Fruit fly (Drosophila melanogaster) whole organism, pupa: ENCODE measurements around the gene jumu.
"Not testable (repeated sequence)": the region's sequence is repeated elsewhere in the genome, so short reads cannot be mapped to it uniquely, and the experiment has no call there.

Source experiments
- CG10348 ChIP-seq: fragments of 200-800 bp; sonication (Bioruptor generic); IDR thresholded peaks from 2 replicates; pipeline ENCODE4 v1.3.6; 2022; ENCODE audit warnings: missing biosample characterization, missing genetic modification characterization
- CG12605 ChIP-seq: fragments of 200-800 bp; sonication (Bioruptor generic); IDR thresholded peaks from 2 replicates; pipeline ENCODE4 v1.3.6; 2022; ENCODE audit warnings: missing biosample characterization, missing genetic modification characterization
- CG13204 ChIP-seq: fragments of 200-800 bp; sonication (Bioruptor generic); optimal IDR thresholded peaks from 2 replicates; lab custom pipeline; 2018; ENCODE audit warnings: missing biosample characterization, mild to moderate bottlenecking, missing genetic modification characterization, moderate library complexity
- CG14655 ChIP-seq: fragments of 200-800 bp; sonication (Bioruptor generic); optimal IDR thresholded peaks from 3 replicates; lab custom pipeline; 2017; ENCODE audit warnings: mild to moderate bottlenecking, missing biosample characterization, missing genetic modification reagents, missing genetic modification characterization
- CG15710 ChIP-seq: fragments of 200-800 bp; sonication (Bioruptor generic); optimal IDR thresholded peaks from 2 replicates; lab custom pipeline; 2018; ENCODE audit warnings: missing biosample characterization, mild to moderate bottlenecking, missing genetic modification characterization, moderate library complexity
- CG17806 ChIP-seq: fragments of 200-800 bp; sonication (Bioruptor generic); optimal IDR thresholded peaks from 2 replicates; lab custom pipeline; 2018; ENCODE audit warnings: missing biosample characterization, mild to moderate bottlenecking, missing genetic modification characterization, moderate library complexity
- CG32121 ChIP-seq: fragments of 200-800 bp; sonication (Bioruptor generic); IDR thresholded peaks from 2 replicates; pipeline ENCODE4 v1.3.6; 2022; ENCODE audit warnings: missing biosample characterization, missing genetic modification characterization
- CG34367 ChIP-seq: fragments of 200-800 bp; sonication (Bioruptor generic); optimal IDR thresholded peaks from 2 replicates; lab custom pipeline; 2018; ENCODE audit warnings: missing biosample characterization, mild to moderate bottlenecking, missing genetic modification characterization
- CG4496 ChIP-seq: fragments of 200-800 bp; sonication (Bioruptor generic); IDR thresholded peaks from 3 replicates; pipeline ENCODE4 v1.3.6; 2022; ENCODE audit warnings: missing biosample characterization, missing genetic modification characterization
- CG8159 ChIP-seq: fragments of 200-800 bp; sonication (Bioruptor generic); optimal IDR thresholded peaks from 3 replicates; lab custom pipeline; 2018; ENCODE audit warnings: missing biosample characterization, mild to moderate bottlenecking, missing genetic modification characterization, moderate library complexity
- CG8301 ChIP-seq: fragments of 200-800 bp; sonication (Bioruptor generic); optimal IDR thresholded peaks from 2 replicates; lab custom pipeline; 2018; ENCODE audit warnings: missing biosample characterization, mild to moderate bottlenecking, missing genetic modification characterization
- CG9948 ChIP-seq: fragments of 200-800 bp; sonication (Bioruptor generic); optimal IDR thresholded peaks from 2 replicates; lab custom pipeline; 2018; ENCODE audit warnings: missing biosample characterization, mild to moderate bottlenecking, missing genetic modification characterization, moderate library complexity
- D1 ChIP-seq: fragments of 200-800 bp; sonication (Bioruptor generic); optimal IDR thresholded peaks from 2 replicates; lab custom pipeline; 2018; ENCODE audit warnings: missing biosample characterization, mild to moderate bottlenecking, missing genetic modification characterization, moderate library complexity
- EcR ChIP-seq: fragments of 200-800 bp; sonication (Bioruptor generic); optimal IDR thresholded peaks from 3 replicates; lab custom pipeline; 2019; ENCODE audit warnings: missing biosample characterization, missing genetic modification characterization, mild to moderate bottlenecking, moderate library complexity, missing genetic modification reagents
- Ets98B ChIP-seq: fragments of 200-800 bp; sonication (Bioruptor generic); IDR thresholded peaks from 2 replicates; pipeline ENCODE4 v1.3.6; 2022; ENCODE audit warnings: missing biosample characterization, missing genetic modification characterization
- Pif1A ChIP-seq: fragments of 200-800 bp; sonication (Bioruptor generic); optimal IDR thresholded peaks from 3 replicates; lab custom pipeline; 2016; ENCODE audit warnings: missing biosample characterization, missing genetic modification characterization
- Pif1B ChIP-seq: fragments of 200-800 bp; sonication (Bioruptor generic); optimal IDR thresholded peaks from 3 replicates; lab custom pipeline; 2016; ENCODE audit warnings: missing biosample characterization, missing genetic modification characterization
- Snoo ChIP-seq: fragments of 200-800 bp; sonication (Bioruptor generic); optimal IDR thresholded peaks from 3 replicates; lab custom pipeline; 2017; ENCODE audit warnings: missing biosample characterization, mild to moderate bottlenecking, missing genetic modification characterization, inconsistent platforms
- fd96Ca ChIP-seq: fragments of 200-800 bp; sonication (Bioruptor generic); IDR thresholded peaks from 3 replicates; pipeline ENCODE4 v1.3.6; 2022; ENCODE audit warnings: missing biosample characterization, missing genetic modification characterization
- gl ChIP-seq: fragments of 200-800 bp; sonication (Bioruptor generic); optimal IDR thresholded peaks from 2 replicates; lab custom pipeline; 2018; ENCODE audit warnings: missing biosample characterization, mild to moderate bottlenecking, missing genetic modification characterization
- rn ChIP-seq: fragments of 200-800 bp; sonication (Bioruptor generic); IDR thresholded peaks from 2 replicates; pipeline ENCODE4 v1.3.6; 2022; ENCODE audit warnings: missing biosample characterization, missing genetic modification characterization

Gene jumu

DNA sequence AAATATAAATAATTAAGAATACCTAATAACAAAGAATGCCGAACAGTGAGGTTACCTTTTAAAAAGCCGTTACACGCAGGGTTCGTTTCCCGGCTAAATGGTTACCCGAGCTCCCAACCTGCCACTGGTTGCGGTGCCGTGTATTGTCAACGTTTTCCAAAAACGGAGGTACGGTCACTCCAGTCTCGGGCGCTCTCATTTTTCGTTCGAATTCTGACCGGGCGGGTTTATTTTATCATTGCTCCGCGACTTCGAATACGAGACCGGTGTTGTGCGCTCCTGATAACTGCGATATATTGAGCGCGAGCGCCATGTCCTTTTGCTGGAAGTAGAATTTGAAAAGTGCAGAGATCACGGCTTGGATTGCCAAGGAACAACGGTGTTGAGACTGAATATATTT, at the start of gene jumu:
Gene jumu, plus strand, starts transcription at position 196 of the 400 bp plus-strand sequence.
- TF ChIP-seq Pif1B (GFP tag; lab: Kevin White, UChicago) (no peak), rn (no peak), CG12605 (GFP tag; lab: Robert Waterston, UW) (no peak), CG8159 (tag; lab: Kevin White, UChicago) (no peak), CG8301 (tag; lab: Kevin White, UChicago) (no peak), CG34367 (tag; lab: Kevin White, UChicago) (no peak), CG13204 (no peak), CG14655 (GFP tag; lab: Kevin White, UChicago) (no peak), Ets98B (no peak), CG9948 (tag; lab: Kevin White, UChicago) (no peak), gl (tag; lab: Kevin White, UChicago) (no peak), CG15710 (no peak), CG10348 (GFP tag; lab: Robert Waterston, UW) (no peak), fd96Ca (GFP tag; lab: Robert Waterston, UW) (no peak), CG32121 (no peak), EcR (GFP tag; lab: Kevin White, UChicago) (no peak), Snoo (no peak)
- TF ChIP-seq, all 21 proteins: peak for 0

DNA sequence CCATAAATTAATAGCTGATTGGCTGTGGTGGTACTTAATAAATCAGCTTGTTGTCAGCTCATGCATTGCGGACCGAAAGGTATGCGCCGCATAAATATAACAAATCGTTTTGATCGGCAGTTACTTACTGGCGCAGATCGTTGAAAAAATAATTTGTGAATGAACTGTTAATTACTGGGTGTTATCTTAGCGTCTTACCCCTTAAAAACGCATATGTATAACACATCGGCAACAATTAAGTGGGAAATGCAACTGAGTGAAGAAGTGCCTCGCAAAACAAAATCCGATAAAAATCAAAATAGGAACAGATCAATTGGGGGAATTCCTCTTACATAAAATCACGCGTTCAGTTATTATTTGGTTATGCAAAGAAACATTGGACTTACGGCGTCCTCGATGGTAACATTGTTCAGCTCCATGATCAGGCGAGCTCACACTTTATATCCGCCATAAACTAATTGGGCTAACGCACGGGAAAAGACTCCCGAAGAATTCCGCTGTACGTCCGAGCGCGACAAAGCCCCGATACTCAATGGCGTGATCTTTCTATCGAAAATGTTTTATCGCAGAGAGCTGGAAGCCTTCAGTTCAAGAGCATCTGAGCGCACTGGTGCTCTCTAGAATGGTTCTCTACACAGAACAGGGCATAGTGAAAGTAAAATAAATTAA, 38.8 kb upstream of the jumu start, which contains the start of gene CG6293:
Gene CG6293, minus strand, starts transcription at position 538 of the 669 bp plus-strand sequence.
- no peak for TF ChIP-seq CG34367 (tag; lab: Kevin White, UChicago)
- TF ChIP-seq Pif1B (GFP tag; lab: Kevin White, UChicago), result no peak
- no peak for TF ChIP-seq CG13204
- TF ChIP-seq D1 (tag; lab: Kevin White, UChicago), result no peak
- no peak for TF ChIP-seq CG15710
- no peak for TF ChIP-seq gl (tag; lab: Kevin White, UChicago)
- no peak for TF ChIP-seq rn
- no peak for TF ChIP-seq CG12605 (GFP tag; lab: Robert Waterston, UW)
- TF ChIP-seq CG8301 (tag; lab: Kevin White, UChicago), result no peak
- TF ChIP-seq, all 21 proteins: peak for 0

DNA sequence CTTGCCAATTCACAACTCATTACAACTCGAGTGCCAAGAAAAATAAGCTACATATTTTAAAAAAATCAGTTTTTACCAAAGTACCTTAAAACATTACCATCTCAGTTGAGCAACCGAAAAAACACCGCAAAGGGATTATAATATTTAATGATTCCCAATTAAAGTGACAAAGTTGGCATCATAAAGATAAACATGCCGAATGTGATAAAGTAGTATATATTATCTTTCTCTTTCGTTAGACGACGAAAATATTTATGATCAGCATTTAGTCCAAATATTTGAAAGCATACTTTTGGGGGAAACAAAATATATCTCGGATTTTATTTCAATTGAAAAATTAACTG, 38.3 kb upstream of the jumu start:
- no peak for TF ChIP-seq EcR (GFP tag; lab: Kevin White, UChicago)
- no peak for TF ChIP-seq fd96Ca (GFP tag; lab: Robert Waterston, UW)
- no peak for TF ChIP-seq CG17806 (tag; lab: Kevin White, UChicago)
- no peak for TF ChIP-seq CG9948 (tag; lab: Kevin White, UChicago)
- no peak for TF ChIP-seq CG13204
- TF ChIP-seq Pif1B (GFP tag; lab: Kevin White, UChicago), result no peak
- TF ChIP-seq CG32121, result no peak
- TF ChIP-seq CG34367 (tag; lab: Kevin White, UChicago), result no peak
- no peak for TF ChIP-seq CG14655 (GFP tag; lab: Kevin White, UChicago)
- TF ChIP-seq rn, result no peak
- no peak for TF ChIP-seq Pif1A (GFP tag; lab: Kevin White, UChicago)
- TF ChIP-seq gl (tag; lab: Kevin White, UChicago), result no peak
- TF ChIP-seq Ets98B, result no peak
- no peak for TF ChIP-seq CG8159 (tag; lab: Kevin White, UChicago)
- TF ChIP-seq CG15710, result no peak

DNA sequence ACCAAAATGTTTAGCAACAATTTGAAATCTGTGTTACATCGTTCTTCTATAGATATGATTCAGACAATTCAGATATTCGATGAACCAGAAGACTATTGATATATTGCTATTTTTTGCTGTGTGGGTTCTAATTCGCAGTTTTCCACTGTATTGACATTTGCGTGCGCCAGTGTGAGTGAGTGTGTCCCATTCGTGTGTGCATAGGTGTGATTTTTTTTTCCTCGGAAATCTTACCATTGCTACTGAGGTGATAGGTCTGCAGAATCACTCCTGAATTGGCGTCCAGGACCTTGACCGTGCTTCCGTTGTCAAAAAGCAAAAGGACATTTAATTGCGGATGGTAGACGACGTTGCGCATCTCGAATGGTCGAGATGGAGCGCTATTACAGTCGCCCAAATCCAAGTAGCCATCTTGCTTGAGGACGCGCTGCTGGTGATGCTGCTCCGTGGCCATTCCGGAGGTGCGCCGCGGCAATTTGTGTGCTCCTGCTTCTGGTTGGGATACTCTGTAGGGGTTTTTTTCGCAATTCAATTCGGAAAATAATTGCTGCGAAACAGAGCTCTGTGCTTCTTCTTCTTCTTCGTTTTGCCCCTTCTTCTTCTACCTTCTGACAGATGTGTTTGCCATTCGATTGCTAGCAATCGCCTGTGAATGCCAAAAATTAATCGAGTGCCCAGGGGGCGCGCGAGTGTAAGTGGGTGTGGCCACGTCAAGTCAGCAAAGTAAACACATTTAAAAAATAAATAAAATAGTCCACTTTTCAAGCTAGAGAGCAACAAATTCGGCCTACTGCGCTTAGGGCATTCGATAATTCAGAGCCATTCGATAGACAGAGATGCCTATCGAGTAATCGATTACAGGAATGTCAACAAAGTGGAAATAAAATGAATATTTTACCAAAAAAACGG, 19.0 kb upstream of the jumu start, which contains the start of the genes Bruce and CG12818:
Gene Bruce, minus strand, starts transcription at position 620 of the 909 bp plus-strand sequence.
Gene CG12818, plus strand, starts transcription at position 848 of the 909 bp plus-strand sequence.
- no peak for TF ChIP-seq D1 (tag; lab: Kevin White, UChicago)
- TF ChIP-seq Snoo, result no peak
- TF ChIP-seq CG15710, result no peak
- no peak for TF ChIP-seq CG10348 (GFP tag; lab: Robert Waterston, UW)

DNA sequence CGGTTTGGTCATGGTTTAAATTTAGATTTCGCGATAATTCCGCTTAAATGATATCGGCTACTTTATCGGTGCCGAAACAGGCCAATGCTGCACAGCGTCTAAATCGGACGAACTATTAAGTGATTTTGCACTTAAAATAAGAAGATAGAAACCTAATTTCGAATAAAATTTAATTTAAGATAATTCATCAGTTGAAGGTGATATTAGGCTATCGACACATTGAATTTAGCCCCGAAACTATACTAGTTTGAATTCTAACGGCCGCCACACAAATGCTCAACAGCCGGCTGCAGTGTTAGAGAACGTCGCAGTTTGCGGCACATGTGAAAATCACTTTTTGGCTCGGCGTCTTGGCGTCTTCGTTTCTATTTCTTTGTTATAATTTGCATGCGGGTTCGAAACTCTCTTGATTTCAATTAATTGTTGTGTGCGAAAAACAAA, 17.1 kb upstream of the jumu start, which contains the start of gene sle:
Gene sle, plus strand, starts transcription at position 293 of the 441 bp plus-strand sequence.
- TF ChIP-seq CG4496 (GFP tag; lab: Robert Waterston, UW), result peak; percentile 16; the same call in 1 of the 3 replicates
- 0 out of 3 replicates have a peak, but pooled peaks have one; percentile 7 for TF ChIP-seq fd96Ca (GFP tag; lab: Robert Waterston, UW)
- TF ChIP-seq CG15710, result peak; percentile 17
- TF ChIP-seq Ets98B, result no peak
- TF ChIP-seq CG9948 (tag; lab: Kevin White, UChicago), result peak; percentile 2
- TF ChIP-seq CG17806 (tag; lab: Kevin White, UChicago), result peak; percentile 28
- TF ChIP-seq CG10348 (GFP tag; lab: Robert Waterston, UW), result no peak
- no peak for TF ChIP-seq CG8301 (tag; lab: Kevin White, UChicago)
- TF ChIP-seq Snoo, result peak; percentile 62
- no peak for TF ChIP-seq gl (tag; lab: Kevin White, UChicago)

DNA sequence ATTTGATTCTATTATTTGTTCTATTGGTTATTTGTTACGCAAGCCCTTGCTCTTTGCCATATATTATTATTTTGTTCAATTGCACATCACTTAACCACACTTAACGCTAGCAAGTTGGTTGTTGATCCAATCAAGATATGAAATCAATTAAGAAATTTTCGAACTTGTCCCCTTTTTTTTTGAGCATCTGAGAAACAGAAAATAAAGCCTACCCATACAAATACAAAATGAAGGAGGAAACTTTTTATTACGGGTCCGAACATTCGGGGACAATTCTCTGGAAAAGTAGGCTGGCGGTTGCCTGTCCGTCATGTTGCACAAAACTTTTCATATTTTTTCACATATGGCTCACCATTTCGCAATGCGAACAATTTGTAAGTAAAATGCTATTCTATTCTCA, 11.9 kb upstream of the jumu start, which contains the start of gene CG12592:
Gene CG12592, plus strand, starts transcription at position 301 of the 400 bp plus-strand sequence.
- not testable (repeated sequence) for TF ChIP-seq Pif1B (GFP tag; lab: Kevin White, UChicago); CG17806 (tag; lab: Kevin White, UChicago); CG12605 (GFP tag; lab: Robert Waterston, UW)
